Fruit fly (Drosophila melanogaster): ENCODE measurements around the gene Pdf.

dm6 chr3R:26463146-26463545 lies 7.2 kb upstream of the Pdf start:
- TF ChIP-seq pan (optimal IDR thresholded peaks at IDR 0.05) (no peak), psq (optimal IDR thresholded peaks at IDR 0.05) (no peak), CG8478 (optimal IDR thresholded peaks at IDR 0.05) (no peak), usp (GFP tag; optimal IDR thresholded peaks at IDR 0.05) (no peak), EcR (GFP tag; optimal IDR thresholded peaks at IDR 0.05) (no peak), Dll (optimal IDR thresholded peaks at IDR 0.05) (no peak)

All from whole organism.